Worm (Caenorhabditis elegans): Measurements from ENCODE around the gene rrf-3.

DNA sequence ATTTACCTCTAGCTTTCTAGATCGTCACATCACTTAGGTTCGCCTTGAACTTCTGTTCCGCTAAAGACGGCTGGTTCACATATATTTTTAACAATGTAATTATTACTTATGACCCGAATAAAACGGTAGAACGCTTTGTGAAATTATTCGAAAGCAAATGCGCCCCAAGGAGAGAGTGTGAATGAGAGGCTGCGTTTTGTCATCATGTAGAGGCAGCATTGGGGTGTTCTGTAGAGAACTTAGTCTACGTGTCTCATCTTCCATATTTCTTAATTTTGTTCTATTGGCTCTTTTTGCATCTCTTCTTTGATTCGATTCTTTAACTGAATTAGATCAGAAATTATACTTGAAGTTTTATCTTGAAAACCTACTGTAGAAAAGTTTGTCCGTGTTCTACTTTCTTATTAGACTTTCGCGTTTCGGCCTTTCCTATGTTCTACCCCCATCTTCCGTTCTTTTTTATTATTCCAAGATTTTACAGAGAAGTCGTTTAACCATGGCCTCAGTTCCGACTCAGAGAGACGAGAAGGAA is 24.2 kb upstream of the rrf-3 start, which contains the start of gene cdc-48.2:
- TF ChIP-seq mep-1 (tag; optimal IDR thresholded peaks at IDR 0.05) (no peak), lin-13 (tag; optimal IDR thresholded peaks at IDR 0.05) (no peak), blmp-1 (tag; optimal IDR thresholded peaks at IDR 0.05) (no peak), unc-62 (GFP tag; optimal IDR thresholded peaks at IDR 0.05) (no peak), nhr-237 (tag; optimal IDR thresholded peaks at IDR 0.05) (no peak), ztf-11 (tag; optimal IDR thresholded peaks at IDR 0.05) (no peak), sem-2 (GFP tag; optimal IDR thresholded peaks at IDR 0.05) (no peak), M03D4.4 (tag; optimal IDR thresholded peaks at IDR 0.05) (no peak), unc-39 (tag; optimal IDR thresholded peaks at IDR 0.05) (no peak), lsy-2 (tag; optimal IDR thresholded peaks at IDR 0.05) (no peak), mab-5 (tag; optimal IDR thresholded peaks at IDR 0.05) (no peak), nhr-28 (tag; optimal IDR thresholded peaks at IDR 0.05) (no peak), sptf-1 (tag; optimal IDR thresholded peaks at IDR 0.05) (no peak), nhr-76 (tag; optimal IDR thresholded peaks at IDR 0.05) (no peak)
